Worm (Caenorhabditis elegans) whole organism, L4 larva: Measurements from ENCODE around the gene tyr-6.

Experiments
- D1046.2 ChIP-seq: fragments of 200-800 bp; sonication (Bioruptor generic); IDR thresholded peaks from 2 replicates; pipeline ENCODE4 v1.3.6; 2022; ENCODE audit warnings: missing genetic modification characterization, missing compliant biosample characterization
- F10B5.3 ChIP-seq: sonication (generic microtip); optimal IDR thresholded peaks from 2 replicates; lab custom pipeline; 2016; ENCODE audit warnings: mild to moderate bottlenecking, missing genetic modification characterization, missing compliant biosample characterization
- T26A8.4 ChIP-seq: fragments of 200-800 bp; sonication (Bioruptor generic); IDR thresholded peaks from 2 replicates; pipeline ENCODE4 v1.3.6; 2022; ENCODE audit warnings: missing genetic modification characterization, missing compliant biosample characterization
- aly-2 ChIP-seq: sonication (generic microtip); optimal IDR thresholded peaks from 2 replicates; lab custom pipeline; 2018; ENCODE audit warnings: missing biosample characterization, missing genetic modification characterization
- ama-1 ChIP-seq: fragments of 150-350 bp; optimal IDR thresholded peaks from 2 replicates; lab custom pipeline; 2014; ENCODE audit warnings: inconsistent platforms, mixed read lengths
- arid-1 ChIP-seq: fragments of 200-800 bp; sonication (Bioruptor generic); conservative IDR thresholded peaks from 2 replicates; pipeline ENCODE4 v1.3.6; 2022; ENCODE audit warnings: missing genetic modification reagents, missing genetic modification characterization, missing compliant biosample characterization
- ceh-82 ChIP-seq: sonication (generic microtip); optimal IDR thresholded peaks from 2 replicates; lab custom pipeline; 2017; ENCODE audit warnings: missing biosample characterization, missing genetic modification characterization
- ces-1 ChIP-seq: fragments of 150-350 bp; sonication (generic microtip); optimal IDR thresholded peaks from 4 replicates; lab custom pipeline; 2014; ENCODE audit warnings: missing biosample characterization, missing genetic modification reagents, missing genetic modification characterization
- daf-12 ChIP-seq: fragments of 150-350 bp; optimal IDR thresholded peaks from 2 replicates; lab custom pipeline; 2014; ENCODE audit warnings: missing biosample characterization, missing genetic modification reagents, missing genetic modification characterization
- daf-16 ChIP-seq, 3 experiments: sonication (generic microtip); optimal IDR thresholded peaks; 2 replicates each; lab custom pipeline; 2016 to 2017; ENCODE audit warnings: missing genetic modification characterization in 3 of 3, missing genetic modification reagents in 3 of 3, mild to moderate bottlenecking in 2 of 3, missing compliant biosample characterization in 2 of 3, missing biosample characterization in 1 of 3, moderate library complexity in 1 of 3
- dmd-8 ChIP-seq: fragments of 200-800 bp; sonication (Bioruptor generic); IDR thresholded peaks from 2 replicates; pipeline ENCODE4 v1.3.6; 2022; ENCODE audit warnings: missing genetic modification characterization, missing compliant biosample characterization
- dmd-9 ChIP-seq: fragments of 200-800 bp; sonication (Bioruptor generic); IDR thresholded peaks from 2 replicates; pipeline ENCODE4 v1.3.6; 2022; ENCODE audit warnings: missing genetic modification reagents, missing genetic modification characterization, missing compliant biosample characterization
- dpl-1 ChIP-seq: fragments of 150-350 bp; optimal IDR thresholded peaks from 2 replicates; lab custom pipeline; 2014; ENCODE audit warnings: missing biosample characterization, missing genetic modification reagents, missing genetic modification characterization
- dve-1 ChIP-seq: sonication (generic microtip); optimal IDR thresholded peaks from 2 replicates; lab custom pipeline; 2017; ENCODE audit warnings: antibody characterized with exemption, mild to moderate bottlenecking, missing genetic modification characterization, missing compliant biosample characterization; ENCODE audit not compliant: insufficient read depth
- egl-27 ChIP-seq: sonication (generic microtip); optimal IDR thresholded peaks from 3 replicates; lab custom pipeline; 2017; ENCODE audit warnings: missing biosample characterization, missing genetic modification reagents, missing genetic modification characterization
- gei-8 ChIP-seq: fragments of 200-800 bp; sonication (Bioruptor generic); optimal IDR thresholded peaks from 2 replicates; lab custom pipeline; 2018; ENCODE audit warnings: mild to moderate bottlenecking, missing genetic modification characterization, missing compliant biosample characterization
- hif-1 ChIP-seq, 2 experiments: sonication (generic microtip); optimal IDR thresholded peaks; 2 replicates each; lab custom pipeline; 2016 to 2017; ENCODE audit warnings: missing compliant biosample characterization in 2 of 2, missing genetic modification characterization in 2 of 2, missing genetic modification reagents in 2 of 2, missing genotype in 2 of 2, mild to moderate bottlenecking in 1 of 2
- hlh-30 ChIP-seq: sonication (generic microtip); optimal IDR thresholded peaks from 2 replicates; lab custom pipeline; 2017; ENCODE audit warnings: antibody characterized with exemption, mild to moderate bottlenecking, missing genetic modification characterization, missing compliant biosample characterization; ENCODE audit not compliant: insufficient read depth
- hmg-1.1 ChIP-seq: fragments of 200-800 bp; sonication (Bioruptor generic); IDR thresholded peaks from 2 replicates; pipeline ENCODE4 v1.3.6; 2022; ENCODE audit warnings: missing genetic modification reagents, missing genetic modification characterization, missing compliant biosample characterization
- jun-1 ChIP-seq: fragments of 150-350 bp; optimal IDR thresholded peaks from 2 replicates; lab custom pipeline; 2014; ENCODE audit warnings: missing biosample characterization, missing genetic modification reagents, missing genetic modification characterization
- lin-13 ChIP-seq: fragments of 150-350 bp; optimal IDR thresholded peaks from 2 replicates; lab custom pipeline; 2014; ENCODE audit warnings: missing biosample characterization, missing genetic modification reagents, missing genetic modification characterization
- lin-38 ChIP-seq: fragments of 200-800 bp; sonication (Bioruptor generic); IDR thresholded peaks from 2 replicates; pipeline ENCODE4 v1.3.6; 2022; ENCODE audit warnings: missing genetic modification reagents, missing genetic modification characterization, missing compliant biosample characterization
- lsy-2 ChIP-seq, 2 experiments: fragments of 150-350 bp in 1 of 2; sonication (generic microtip) in 1 of 2; optimal IDR thresholded peaks; 2 replicates each; lab custom pipeline; 2014 to 2017; ENCODE audit warnings: missing biosample characterization in 2 of 2, missing genetic modification characterization in 2 of 2
- madf-5 ChIP-seq, 2 experiments: fragments of 200-800 bp; sonication (Bioruptor generic); IDR thresholded peaks; 2 replicates each; pipeline ENCODE4 v1.3.6; 2022; ENCODE audit warnings: missing compliant biosample characterization in 2 of 2, missing genetic modification characterization in 2 of 2
- mep-1 ChIP-seq: fragments of 150-350 bp; sonication (generic microtip); optimal IDR thresholded peaks from 3 replicates; lab custom pipeline; 2014; ENCODE audit warnings: missing biosample characterization, missing genetic modification characterization
- nhr-10 ChIP-seq: fragments of 150-350 bp; optimal IDR thresholded peaks from 2 replicates; lab custom pipeline; 2014; ENCODE audit warnings: missing biosample characterization, missing genetic modification characterization
- nhr-111 ChIP-seq: fragments of 200-800 bp; sonication (Bioruptor generic); optimal IDR thresholded peaks from 2 replicates; lab custom pipeline; 2018; ENCODE audit warnings: mild to moderate bottlenecking, missing genetic modification characterization, missing compliant biosample characterization
- nhr-25 ChIP-seq: sonication (generic microtip); optimal IDR thresholded peaks from 2 replicates; lab custom pipeline; 2017; ENCODE audit warnings: missing genetic modification characterization, mild to moderate bottlenecking, missing compliant biosample characterization, antibody characterized with exemption, moderate library complexity, borderline replicate concordance; ENCODE audit not compliant: insufficient read depth
- nhr-28 ChIP-seq: fragments of 150-350 bp; optimal IDR thresholded peaks from 2 replicates; lab custom pipeline; 2014; ENCODE audit warnings: missing biosample characterization, missing genetic modification characterization
- nhr-6 ChIP-seq: fragments of 150-350 bp; optimal IDR thresholded peaks from 2 replicates; lab custom pipeline; 2014; ENCODE audit warnings: missing biosample characterization, missing genetic modification characterization
- nhr-76 ChIP-seq: fragments of 150-350 bp; optimal IDR thresholded peaks from 2 replicates; lab custom pipeline; 2014; ENCODE audit warnings: missing biosample characterization, missing genetic modification characterization
- pha-4 ChIP-seq, 2 experiments: fragments of 150-350 bp in 1 of 2; fragments of 200-800 bp in 1 of 2; sonication (Bioruptor generic) in 1 of 2; IDR thresholded peaks in 1 of 2; optimal IDR thresholded peaks in 1 of 2; 2 replicates each; pipeline versions ENCODE4 v1.3.6 to Lab custom; 2014 to 2022; ENCODE audit warnings: missing genetic modification characterization in 2 of 2, missing genetic modification reagents in 2 of 2, missing biosample characterization in 1 of 2, missing compliant biosample characterization in 1 of 2
- pqm-1 ChIP-seq: sonication (generic microtip); optimal IDR thresholded peaks from 2 replicates; lab custom pipeline; 2017; ENCODE audit warnings: missing biosample characterization, missing genetic modification characterization
- set-16 ChIP-seq: fragments of 200-800 bp; sonication (Bioruptor generic); IDR thresholded peaks from 2 replicates; pipeline ENCODE4 v1.3.6; 2022; ENCODE audit warnings: missing genetic modification reagents, missing genetic modification characterization, missing compliant biosample characterization
- snpc-1.2 ChIP-seq: fragments of 200-800 bp; sonication (Bioruptor generic); IDR thresholded peaks from 2 replicates; pipeline ENCODE4 v1.3.6; 2022; ENCODE audit warnings: missing genetic modification reagents, missing genetic modification characterization, missing compliant biosample characterization
- unc-130 ChIP-seq: sonication (generic microtip); optimal IDR thresholded peaks from 2 replicates; lab custom pipeline; 2016; ENCODE audit warnings: missing genetic modification reagents, missing genetic modification characterization, missing compliant biosample characterization
- unc-39 ChIP-seq: sonication (generic microtip); optimal IDR thresholded peaks from 2 replicates; lab custom pipeline; 2017; ENCODE audit warnings: missing biosample characterization, missing genetic modification characterization
- unc-62 ChIP-seq, 3 experiments: fragments of 150-350 bp in 1 of 3; sonication (generic microtip); optimal IDR thresholded peaks in 2 of 3; peaks in 1 of 3; 1 replicate in 1 of 3; 2 replicates in 2 of 3; lab custom pipeline; 2014 to 2017; ENCODE audit warnings: missing biosample characterization in 3 of 3, missing genetic modification characterization in 3 of 3, missing genetic modification reagents in 3 of 3, missing genotype in 1 of 3
- zip-11 ChIP-seq: fragments of 200-800 bp; sonication (Bioruptor generic); IDR thresholded peaks from 2 replicates; pipeline ENCODE4 v1.3.6; 2022; ENCODE audit warnings: missing genetic modification characterization, missing compliant biosample characterization

tyr-6 gene

ce11 chrIV:6500433-6500832, 20.1 kb downstream of the tyr-6 start:
- TF ChIP-seq unc-62 (GFP tag; optimal IDR thresholded peaks at IDR 0.05 in 1 of 2; lab: Kevin White, UChicago) (peak in 1 of 2 experiments; percentile 96), unc-62 (tag; optimal IDR thresholded peaks at IDR 0.05; lab: Kevin White, UChicago) (no peak), nhr-10 (no peak)

ce11 chrIV:6500843-6501242, 20.5 kb downstream of the tyr-6 start:
- peak; percentile 91 for TF ChIP-seq dve-1 (tag; lab: Kevin White, UChicago)
- TF ChIP-seq nhr-111 (GFP tag; lab: Kevin White, UChicago): no peak
- peak; percentile 29 for TF ChIP-seq nhr-28
- no peak for TF ChIP-seq daf-12 (tag; lab: Kevin White, UChicago)
- TF ChIP-seq ceh-82 (tag; lab: Kevin White, UChicago): no peak
- TF ChIP-seq pha-4 (GFP tag; IDR thresholded peaks at IDR 0.05; lab: Robert Waterston, UW): no peak
- TF ChIP-seq pha-4 (tag; optimal IDR thresholded peaks at IDR 0.05; lab: Kevin White, UChicago): peak; percentile 92
- TF ChIP-seq lin-13 (GFP tag; lab: Kevin White, UChicago): no peak
- TF ChIP-seq mep-1 (tag; lab: Kevin White, UChicago): peak; percentile 13
- no peak for TF ChIP-seq arid-1 (GFP tag; lab: Robert Waterston, UW)
- peak in 1 of 2 experiments; percentile 6 for TF ChIP-seq lsy-2 (tag; optimal IDR thresholded peaks at IDR 0.05; lab: Kevin White, UChicago)
- TF ChIP-seq daf-16 (GFP tag; optimal IDR thresholded peaks at IDR 0.05; lab: Kevin White, UChicago): no peak
- peak; percentile 100 for TF ChIP-seq daf-16 (tag; optimal IDR thresholded peaks at IDR 0.05; lab: Kevin White, UChicago)
- TF ChIP-seq hlh-30: peak; percentile 30
- TF ChIP-seq egl-27 (tag; lab: Kevin White, UChicago): no peak
- no peak for TF ChIP-seq nhr-6 (tag; lab: Kevin White, UChicago)

ce11 chrIV:6501277-6501676, 21.0 kb downstream of the tyr-6 start:
- TF ChIP-seq snpc-1.2 (GFP tag; lab: Robert Waterston, UW): peak; percentile 81

ce11 chrIV:6502725-6503124, 22.4 kb downstream of the tyr-6 start:
- TF ChIP-seq dve-1 (tag; lab: Kevin White, UChicago) (peak; percentile 74), nhr-25 (tag; lab: Kevin White, UChicago) (no peak), daf-16 (GFP tag; optimal IDR thresholded peaks at IDR 0.05; lab: Kevin White, UChicago) (no peak), daf-16 (tag; optimal IDR thresholded peaks at IDR 0.05; lab: Kevin White, UChicago) (peak; percentile 92), set-16 (no peak), nhr-28 (peak; percentile 16), pqm-1 (tag; lab: Kevin White, UChicago) (peak; percentile 75), nhr-76 (tag; lab: Kevin White, UChicago) (no peak), dmd-8 (GFP tag; lab: Robert Waterston, UW) (no peak), unc-130 (no peak), lin-38 (GFP tag; lab: Robert Waterston, UW) (no peak), hmg-1.1 (GFP tag; lab: Robert Waterston, UW) (no peak)
- TF ChIP-seq, all 104 proteins: peak for 4

ce11 chrIV:6506424-6506823, 26.1 kb downstream of the tyr-6 start, which contains the start of gene pqn-89:
Gene pqn-89 (plus strand): TSS chrIV:6506724.
- TF ChIP-seq daf-16 (GFP tag; optimal IDR thresholded peaks at IDR 0.05; lab: Kevin White, UChicago) (no peak), daf-16 (tag; optimal IDR thresholded peaks at IDR 0.05; lab: Kevin White, UChicago) (peak; percentile 81), ama-1 (lab: Kevin White, UChicago) (no peak), dpl-1 (GFP tag; lab: Kevin White, UChicago) (no peak), dmd-8 (GFP tag; lab: Robert Waterston, UW) (no peak)

- TF ChIP-seq zip-11 (GFP tag; lab: Robert Waterston, UW): no peak
- no peak for TF ChIP-seq aly-2 (tag; lab: Kevin White, UChicago)
- no peak for TF ChIP-seq ceh-82 (tag; lab: Kevin White, UChicago)
- TF ChIP-seq egl-27 (tag; lab: Kevin White, UChicago): no peak
- no peak for TF ChIP-seq hif-1 (tag; optimal IDR thresholded peaks at IDR 0.05; lab: Kevin White, UChicago)
- no peak for TF ChIP-seq gei-8 (GFP tag; lab: Kevin White, UChicago)
- TF ChIP-seq nhr-6 (tag; lab: Kevin White, UChicago): no peak
- no peak for TF ChIP-seq madf-5 (GFP tag; IDR thresholded peaks at IDR 0.05; lab: Robert Waterston, UW)
- TF ChIP-seq unc-39 (tag; lab: Kevin White, UChicago): no peak
- no peak for TF ChIP-seq F10B5.3 (tag; lab: Kevin White, UChicago)
- TF ChIP-seq lsy-2 (tag; optimal IDR thresholded peaks at IDR 0.05; lab: Kevin White, UChicago): no peak
- no peak for TF ChIP-seq ces-1 (GFP tag; lab: Kevin White, UChicago)
- no peak for TF ChIP-seq dmd-9 (GFP tag; lab: Robert Waterston, UW)
- no peak for TF ChIP-seq ama-1 (lab: Kevin White, UChicago)
- no peak for TF ChIP-seq jun-1 (tag; lab: Kevin White, UChicago)
- no peak for TF ChIP-seq T26A8.4 (GFP tag; lab: Robert Waterston, UW)
- TF ChIP-seq daf-12 (tag; lab: Kevin White, UChicago): no peak
- no peak for TF ChIP-seq D1046.2 (GFP tag; lab: Robert Waterston, UW)
Measured at ce11 chrIV:6511767-6512166, 31.4 kb downstream of the tyr-6 start.
